Fruit fly (Drosophila melanogaster): ENCODE measurements around the gene CG33995.

CG33995 gene

DNA sequence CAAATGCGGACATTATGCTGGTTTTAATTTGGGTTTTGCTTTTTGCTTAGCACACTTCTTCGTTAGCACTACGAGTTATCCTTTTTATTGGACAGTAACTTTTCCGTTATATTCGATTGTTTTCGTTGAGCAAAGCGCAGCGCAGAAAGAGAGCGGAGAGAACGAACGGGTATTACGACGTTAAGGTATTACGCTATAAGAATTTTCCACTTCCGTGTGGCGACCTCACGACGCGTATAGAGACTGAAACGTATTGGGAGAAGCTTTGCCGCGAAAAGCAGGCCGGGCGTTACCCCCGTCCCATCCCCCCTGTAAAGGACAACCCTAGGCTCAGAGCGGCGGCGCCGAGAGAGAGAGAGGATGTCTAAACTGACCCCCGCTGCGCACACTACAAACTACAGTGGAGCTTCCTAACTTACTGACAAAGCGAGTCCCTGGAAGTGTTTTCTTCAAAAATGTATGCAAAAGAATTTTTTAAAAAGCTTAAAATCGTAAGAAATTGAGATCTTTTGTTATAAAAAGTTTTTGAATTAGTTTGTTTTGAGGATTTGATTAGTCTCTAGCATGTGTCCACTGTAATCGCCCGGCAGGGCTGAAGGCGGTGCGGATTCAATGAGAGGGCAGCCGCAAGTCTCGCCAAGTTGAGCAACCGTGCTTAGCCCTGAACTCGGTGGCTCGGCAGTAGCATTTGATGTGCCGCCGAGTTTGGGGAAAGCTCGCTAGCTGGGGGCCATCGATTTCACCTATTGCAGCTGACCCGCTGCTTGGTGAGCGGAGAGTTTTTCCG, 38.2 kb upstream of the CG33995 start (continued):
- TF ChIP-seq CG5245 (GFP tag; optimal IDR thresholded peaks at IDR 0.05) (peak; percentile 91), CG6272 (GFP tag; IDR thresholded peaks at IDR 0.05) (peak; percentile 94), Hey (tag; optimal IDR thresholded peaks at IDR 0.05) (peak; percentile 80), YL-1 (GFP tag; optimal IDR thresholded peaks at IDR 0.05) (peak; percentile 60), CG3847 (GFP tag; IDR thresholded peaks at IDR 0.05) (peak; percentile 96), Sry-δ (GFP tag; optimal IDR thresholded peaks at IDR 0.05) (peak; percentile 69), pho (GFP tag; optimal IDR thresholded peaks at IDR 0.05) (peak; percentile 97), CG2712 (tag; optimal IDR thresholded peaks at IDR 0.05) (peak; percentile 94), dmrt11E (tag; optimal IDR thresholded peaks at IDR 0.05) (peak; percentile 82), CG31441 (GFP tag; IDR thresholded peaks at IDR 0.05) (peak; percentile 93), CG12942 (GFP tag; optimal IDR thresholded peaks at IDR 0.05) (peak; percentile 84), CG31365 (tag; optimal IDR thresholded peaks at IDR 0.05) (peak; percentile 81), Fer1 (GFP tag; optimal IDR thresholded peaks at IDR 0.05) (peak; percentile 98), sim (GFP tag; IDR thresholded peaks at IDR 0.05) (peak; percentile 81), fru (optimal IDR thresholded peaks at IDR 0.05) (no peak), slbo (GFP tag; IDR thresholded peaks at IDR 0.05) (peak; percentile 98), seq (GFP tag; IDR thresholded peaks at IDR 0.05) (peak; percentile 96), Dbx (GFP tag; IDR thresholded peaks at IDR 0.05) (peak; percentile 98), BtbVII (GFP tag; optimal IDR thresholded peaks at IDR 0.05) (peak; percentile 93), CG1529 (GFP tag; optimal IDR thresholded peaks at IDR 0.05) (peak; percentile 86), CG18599 (GFP tag; optimal IDR thresholded peaks at IDR 0.05) (peak; percentile 99), tin (GFP tag; optimal IDR thresholded peaks at IDR 0.05) (peak; percentile 97), CG6791 (GFP tag; IDR thresholded peaks at IDR 0.05; ENCODE audit: partially characterized antibody) (no peak), bigmax (GFP tag; optimal IDR thresholded peaks at IDR 0.05) (peak; percentile 56), CG18476 (GFP tag; optimal IDR thresholded peaks at IDR 0.05) (peak; percentile 91), CG32532 (GFP tag; IDR thresholded peaks at IDR 0.05) (peak; percentile 97), Ada2b (GFP tag; IDR thresholded peaks at IDR 0.05) (peak; percentile 98), CrebB (tag; optimal IDR thresholded peaks at IDR 0.05) (peak; percentile 92), pum (GFP tag; optimal IDR thresholded peaks at IDR 0.05) (peak; percentile 93), Dip2 (GFP tag; IDR thresholded peaks at IDR 0.05) (peak; percentile 57), CG2202 (tag; optimal IDR thresholded peaks at IDR 0.05) (peak; percentile 79), CG9215 (GFP tag; IDR thresholded peaks at IDR 0.05) (peak; percentile 95), CG12659 (GFP tag; optimal IDR thresholded peaks at IDR 0.05) (peak; percentile 96), Abd-B (GFP tag; optimal IDR thresholded peaks at IDR 0.05) (peak; percentile 91), MESR4 (GFP tag; optimal IDR thresholded peaks at IDR 0.05) (peak; percentile 34), CG17361 (GFP tag; IDR thresholded peaks at IDR 0.05) (peak; percentile 92), CG18262 (tag; optimal IDR thresholded peaks at IDR 0.05) (peak; percentile 90), grau (tag; optimal IDR thresholded peaks at IDR 0.05) (peak; percentile 99), jigr1 (GFP tag; IDR thresholded peaks at IDR 0.05) (peak; percentile 91), gem (tag; optimal IDR thresholded peaks at IDR 0.05) (peak; percentile 95), kah (GFP tag; optimal IDR thresholded peaks at IDR 0.05) (peak; percentile 81), CG14710 (tag; optimal IDR thresholded peaks at IDR 0.05) (peak; percentile 84), Bteb2 (GFP tag; optimal IDR thresholded peaks at IDR 0.05) (peak; percentile 95), CG42726 (GFP tag; IDR thresholded peaks at IDR 0.05; ENCODE audit: partially characterized antibody) (no peak), caup (GFP tag; optimal IDR thresholded peaks at IDR 0.05; ENCODE audit: severe bottlenecking) (peak; percentile 97), Chrac-16 (GFP tag; optimal IDR thresholded peaks at IDR 0.05) (peak; percentile 90), CG8359 (GFP tag; optimal IDR thresholded peaks at IDR 0.05; ENCODE audit: borderline replicate concordance) (peak; percentile 71), CG10462 (GFP tag; optimal IDR thresholded peaks at IDR 0.05) (peak; percentile 86), bbx (GFP tag; IDR thresholded peaks at IDR 0.05; ENCODE audit: partially characterized antibody) (no peak)

All from whole organism, embryonic.